Fruit fly (Drosophila melanogaster) whole organism, embryonic: ENCODE results near the gene CG31021.

Experiments
- Atf3 ChIP-seq: fragments of 200-800 bp; sonication (Bioruptor generic); optimal IDR thresholded peaks from 3 replicates; lab custom pipeline; 2016; ENCODE audit warnings: missing biosample characterization, missing genetic modification characterization
- Bgb ChIP-seq: fragments of 200-800 bp; sonication (Bioruptor generic); IDR thresholded peaks from 2 replicates; pipeline ENCODE4 v1.3.6; 2022; ENCODE audit warnings: missing biosample characterization, missing genetic modification characterization; ENCODE audit not compliant: partially characterized antibody
- CG11456 ChIP-seq: fragments of 200-800 bp; sonication (Bioruptor generic); IDR thresholded peaks from 3 replicates; pipeline ENCODE4 v1.3.6; 2022; ENCODE audit warnings: missing biosample characterization, missing genetic modification characterization
- CG11504 ChIP-seq: fragments of 200-800 bp; sonication (Bioruptor generic); optimal IDR thresholded peaks from 3 replicates; lab custom pipeline; 2019; ENCODE audit warnings: missing biosample characterization, mild to moderate bottlenecking, missing genetic modification characterization, moderate library complexity
- CG13296 ChIP-seq: fragments of 200-800 bp; sonication (Bioruptor generic); optimal IDR thresholded peaks from 3 replicates; lab custom pipeline; 2018; ENCODE audit warnings: missing biosample characterization, mild to moderate bottlenecking, missing genetic modification characterization
- CG14441 ChIP-seq: fragments of 200-800 bp; sonication (Bioruptor generic); IDR thresholded peaks from 2 replicates; pipeline ENCODE4 v1.3.6; 2022; ENCODE audit warnings: missing biosample characterization, missing genetic modification characterization
- CG1529 ChIP-seq: fragments of 200-800 bp; sonication (Bioruptor generic); optimal IDR thresholded peaks from 3 replicates; lab custom pipeline; 2018; ENCODE audit warnings: missing biosample characterization, missing genetic modification characterization
- CG18011 ChIP-seq: fragments of 200-800 bp; sonication (Bioruptor generic); optimal IDR thresholded peaks from 2 replicates; lab custom pipeline; 2017; ENCODE audit warnings: missing biosample characterization, missing genetic modification characterization, mild to moderate bottlenecking, moderate library complexity, missing genotype
- CG2202 ChIP-seq: fragments of 200-800 bp; sonication (Bioruptor generic); optimal IDR thresholded peaks from 2 replicates; lab custom pipeline; 2018; ENCODE audit warnings: missing biosample characterization, mild to moderate bottlenecking, missing genetic modification characterization
- CG2712 ChIP-seq: fragments of 200-800 bp; optimal IDR thresholded peaks from 3 replicates; lab custom pipeline; 2019; ENCODE audit warnings: missing biosample characterization, mild to moderate bottlenecking, missing genetic modification characterization, moderate library complexity
- CG30020 ChIP-seq: fragments of 200-800 bp; optimal IDR thresholded peaks from 2 replicates; lab custom pipeline; 2019; ENCODE audit warnings: missing biosample characterization, mild to moderate bottlenecking, missing genetic modification characterization, moderate library complexity
- CG3065 ChIP-seq: fragments of 200-800 bp; sonication (Bioruptor generic); optimal IDR thresholded peaks from 2 replicates; lab custom pipeline; 2016; ENCODE audit warnings: missing biosample characterization, missing genetic modification characterization
- CG31441 ChIP-seq: fragments of 200-800 bp; sonication (Bioruptor generic); IDR thresholded peaks from 2 replicates; pipeline ENCODE4 v1.3.6; 2022; ENCODE audit warnings: missing biosample characterization, missing genetic modification characterization
- CG34422 ChIP-seq: fragments of 200-800 bp; sonication (Bioruptor generic); IDR thresholded peaks from 3 replicates; pipeline ENCODE4 v1.3.6; 2022; ENCODE audit warnings: missing biosample characterization, missing genetic modification characterization
- CG3847 ChIP-seq: fragments of 200-800 bp; sonication (Bioruptor generic); IDR thresholded peaks from 2 replicates; pipeline ENCODE4 v1.3.6; 2022; ENCODE audit warnings: missing biosample characterization, missing genetic modification characterization
- CG4617 ChIP-seq: fragments of 200-800 bp; sonication (Bioruptor generic); optimal IDR thresholded peaks from 3 replicates; lab custom pipeline; 2016; ENCODE audit warnings: missing biosample characterization, missing genetic modification characterization, borderline replicate concordance
- CG6654 ChIP-seq: fragments of 200-800 bp; sonication (Bioruptor generic); optimal IDR thresholded peaks from 2 replicates; lab custom pipeline; 2017; ENCODE audit warnings: missing biosample characterization, mild to moderate bottlenecking, missing genetic modification characterization
- CG7271 ChIP-seq: fragments of 200-800 bp; sonication (Bioruptor generic); optimal IDR thresholded peaks from 2 replicates; lab custom pipeline; 2018; ENCODE audit warnings: missing biosample characterization, mild to moderate bottlenecking, missing genetic modification characterization, moderate library complexity
- CG7556 ChIP-seq: fragments of 200-800 bp; sonication (Bioruptor generic); optimal IDR thresholded peaks from 2 replicates; lab custom pipeline; 2017; ENCODE audit warnings: missing biosample characterization, mild to moderate bottlenecking, missing genetic modification characterization
- CG8359 ChIP-seq: fragments of 200-800 bp; sonication (Bioruptor generic); optimal IDR thresholded peaks from 2 replicates; lab custom pipeline; 2017; ENCODE audit warnings: missing biosample characterization, mild to moderate bottlenecking, missing genetic modification characterization, borderline replicate concordance
- CG8924 ChIP-seq: fragments of 200-800 bp; optimal IDR thresholded peaks from 3 replicates; lab custom pipeline; 2019; ENCODE audit warnings: missing biosample characterization, mild to moderate bottlenecking, missing genetic modification characterization, moderate library complexity
- Dek ChIP-seq: fragments of 200-800 bp; sonication (Bioruptor generic); optimal IDR thresholded peaks from 3 replicates; lab custom pipeline; 2019; ENCODE audit warnings: missing biosample characterization, mild to moderate bottlenecking, missing genetic modification characterization, moderate library complexity
- Dip2 ChIP-seq: fragments of 200-800 bp; sonication (Bioruptor generic); IDR thresholded peaks from 2 replicates; pipeline ENCODE4 v1.3.6; 2022; ENCODE audit warnings: missing biosample characterization, missing genetic modification characterization
- ERR ChIP-seq: fragments of 200-800 bp; sonication (Bioruptor generic); optimal IDR thresholded peaks from 2 replicates; lab custom pipeline; 2016; ENCODE audit warnings: missing biosample characterization, missing genetic modification characterization
- Hand ChIP-seq: fragments of 200-800 bp; sonication (Bioruptor generic); optimal IDR thresholded peaks from 2 replicates; lab custom pipeline; 2017; ENCODE audit warnings: mild to moderate bottlenecking, missing biosample characterization, missing genetic modification reagents, missing genetic modification characterization
- Lhr ChIP-seq: fragments of 200-800 bp; sonication (Bioruptor generic); optimal IDR thresholded peaks from 3 replicates; lab custom pipeline; 2017; ENCODE audit warnings: mild to moderate bottlenecking, missing biosample characterization, missing genetic modification reagents, missing genetic modification characterization
- MESR4 ChIP-seq: fragments of 200-800 bp; sonication (Bioruptor generic); optimal IDR thresholded peaks from 2 replicates; lab custom pipeline; 2018; ENCODE audit warnings: missing biosample characterization, mild to moderate bottlenecking, missing genetic modification characterization, moderate library complexity
- NFAT ChIP-seq: fragments of 200-800 bp; sonication (Bioruptor generic); IDR thresholded peaks from 2 replicates; pipeline ENCODE4 v1.3.6; 2022; ENCODE audit warnings: missing biosample characterization, missing genetic modification characterization
- NK7.1 ChIP-seq: fragments of 200-800 bp; sonication (Bioruptor generic); optimal IDR thresholded peaks from 3 replicates; lab custom pipeline; 2016; ENCODE audit warnings: missing biosample characterization, missing genetic modification characterization
- Oaz ChIP-seq: fragments of 200-800 bp; sonication (Bioruptor generic); IDR thresholded peaks from 2 replicates; pipeline ENCODE4 v1.3.6; 2022; ENCODE audit warnings: missing biosample characterization, missing genetic modification characterization
- Vsx1 ChIP-seq: fragments of 200-800 bp; sonication (Bioruptor generic); optimal IDR thresholded peaks from 2 replicates; lab custom pipeline; 2017; ENCODE audit warnings: missing biosample characterization, mild to moderate bottlenecking, missing genetic modification characterization, missing genetic modification reagents
- ac ChIP-seq: fragments of 200-800 bp; sonication (Bioruptor generic); optimal IDR thresholded peaks from 3 replicates; lab custom pipeline; 2017; ENCODE audit warnings: missing biosample characterization, mild to moderate bottlenecking, missing genetic modification characterization
- cad ChIP-seq: fragments of >200 bp; optimal IDR thresholded peaks from 2 replicates; lab custom pipeline; 2017; ENCODE audit warnings: missing biosample characterization, missing genetic modification characterization
- crc ChIP-seq: fragments of 200-800 bp; sonication (Bioruptor generic); optimal IDR thresholded peaks from 2 replicates; lab custom pipeline; 2016; ENCODE audit warnings: missing biosample characterization, missing genetic modification characterization
- dan ChIP-seq: fragments of 200-800 bp; sonication (Bioruptor generic); IDR thresholded peaks from 2 replicates; pipeline ENCODE4 v1.3.6; 2022; ENCODE audit warnings: missing biosample characterization, missing genetic modification characterization
- en ChIP-seq: fragments of 200-800 bp; sonication (Bioruptor generic); optimal IDR thresholded peaks from 2 replicates; lab custom pipeline; 2016; ENCODE audit warnings: missing biosample characterization, missing genetic modification characterization
- fru ChIP-seq: fragments of >200 bp; optimal IDR thresholded peaks from 2 replicates; lab custom pipeline; 2017
- inv ChIP-seq: fragments of 200-800 bp; sonication (Bioruptor generic); IDR thresholded peaks from 2 replicates; pipeline ENCODE4 v1.3.6; 2022; ENCODE audit warnings: missing biosample characterization, missing genetic modification characterization; ENCODE audit not compliant: partially characterized antibody
- kay ChIP-seq: fragments of 200-800 bp; sonication (Bioruptor generic); optimal IDR thresholded peaks from 2 replicates; lab custom pipeline; 2016; ENCODE audit warnings: missing biosample characterization, missing genetic modification characterization
- maf-S ChIP-seq: fragments of 200-800 bp; sonication (Bioruptor generic); optimal IDR thresholded peaks from 2 replicates; lab custom pipeline; 2016; ENCODE audit warnings: missing biosample characterization, missing genetic modification characterization
- pb ChIP-seq: fragments of 200-800 bp; sonication (Bioruptor generic); optimal IDR thresholded peaks from 3 replicates; lab custom pipeline; 2016; ENCODE audit warnings: missing biosample characterization, missing genetic modification characterization
- phol ChIP-seq: fragments of 200-800 bp; sonication (Bioruptor generic); optimal IDR thresholded peaks from 3 replicates; lab custom pipeline; 2018; ENCODE audit warnings: missing biosample characterization, mild to moderate bottlenecking, missing genetic modification characterization, moderate library complexity
- pita ChIP-seq: fragments of 200-800 bp; sonication (Bioruptor generic); optimal IDR thresholded peaks from 2 replicates; lab custom pipeline; 2017; ENCODE audit warnings: missing biosample characterization, mild to moderate bottlenecking, missing genetic modification characterization
- slou ChIP-seq: fragments of 200-800 bp; sonication (Bioruptor generic); optimal IDR thresholded peaks from 3 replicates; lab custom pipeline; 2016; ENCODE audit warnings: missing biosample characterization, missing genetic modification characterization
- sr ChIP-seq: fragments of 200-800 bp; sonication (Bioruptor generic); IDR thresholded peaks from 3 replicates; pipeline ENCODE4 v1.3.6; 2022; ENCODE audit warnings: missing biosample characterization, missing genetic modification characterization
- tna ChIP-seq: fragments of 200-800 bp; sonication (Bioruptor generic); IDR thresholded peaks from 2 replicates; pipeline ENCODE4 v1.3.6; 2022; ENCODE audit warnings: missing biosample characterization, missing genetic modification characterization; ENCODE audit not compliant: partially characterized antibody
- trem ChIP-seq: fragments of 200-800 bp; optimal IDR thresholded peaks from 3 replicates; lab custom pipeline; 2019; ENCODE audit warnings: missing biosample characterization, mild to moderate bottlenecking, missing genetic modification characterization, moderate library complexity
- tup ChIP-seq: fragments of 200-800 bp; sonication (Bioruptor generic); optimal IDR thresholded peaks from 2 replicates; lab custom pipeline; 2016; ENCODE audit warnings: missing biosample characterization, mild to moderate bottlenecking, missing genetic modification characterization, moderate library complexity
- vfl ChIP-seq: fragments of 200-800 bp; sonication (Bioruptor generic); optimal IDR thresholded peaks from 2 replicates; lab custom pipeline; 2016; ENCODE audit warnings: missing biosample characterization, missing genetic modification characterization

The CG31021 gene

DNA sequence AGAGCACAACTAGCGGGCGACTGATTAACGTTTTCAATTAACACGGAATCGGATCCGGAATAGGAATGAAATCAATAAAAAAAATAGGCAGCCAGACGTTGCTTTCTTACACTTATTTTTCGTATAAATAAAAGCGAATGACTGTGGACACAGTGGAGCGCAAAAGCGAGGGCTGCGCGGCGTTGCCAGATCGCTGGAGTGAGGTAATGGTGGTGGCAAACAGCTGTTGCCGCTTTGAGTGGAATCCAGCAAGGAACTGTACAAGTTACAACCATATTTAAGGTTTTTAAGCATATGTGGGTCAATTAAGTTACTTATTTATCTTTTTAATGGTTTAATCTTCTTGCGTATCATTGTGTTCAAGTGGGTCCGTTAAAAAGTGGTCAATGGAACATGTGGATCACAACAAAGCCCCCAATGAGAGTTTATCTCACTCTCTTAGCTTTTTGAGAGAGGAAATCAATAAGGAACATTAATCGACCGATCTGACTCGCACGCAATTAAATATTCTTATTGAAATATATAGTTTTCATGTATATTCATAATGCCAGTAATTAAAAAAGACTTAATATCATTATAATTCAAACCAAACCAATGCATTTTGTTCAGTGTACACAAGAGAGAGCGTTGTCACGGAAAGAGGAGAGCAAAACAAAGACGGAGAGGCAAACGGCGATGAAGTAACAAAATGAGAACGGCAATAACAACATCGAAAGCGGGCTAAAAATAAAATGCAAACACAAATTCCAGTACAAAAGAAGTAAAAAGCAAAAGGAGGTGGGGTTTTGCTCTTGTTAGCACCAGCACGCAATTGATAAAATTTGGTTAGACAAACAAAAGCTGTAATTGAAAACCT is 1.6 kb upstream of the CG31021 start (continued):
- TF ChIP-seq Bgb (GFP tag; lab: Robert Waterston, UW), result no peak
- peak; percentile 88 for TF ChIP-seq Dek (tag; lab: Kevin White, UChicago)
- peak; percentile 85 for TF ChIP-seq Atf3 (GFP tag; lab: Kevin White, UChicago)
- peak; percentile 58 for TF ChIP-seq CG3065
- TF ChIP-seq CG4617 (GFP tag; lab: Kevin White, UChicago), result peak; percentile 59
- peak; percentile 93 for TF ChIP-seq CG14441 (GFP tag; lab: Robert Waterston, UW)
- no peak for TF ChIP-seq pita
- TF ChIP-seq CG8359 (GFP tag; lab: Kevin White, UChicago), result peak; percentile 53
- peak; percentile 85 for TF ChIP-seq crc (GFP tag; lab: Kevin White, UChicago)
- peak; percentile 77 for TF ChIP-seq trem (tag; lab: Kevin White, UChicago)
- peak; percentile 88 for TF ChIP-seq Oaz (GFP tag; lab: Robert Waterston, UW)
- peak; percentile 84 for TF ChIP-seq maf-S (GFP tag; lab: Kevin White, UChicago)
- TF ChIP-seq CG11504, result peak; percentile 90
- TF ChIP-seq tna, result no peak
- peak; percentile 90 for TF ChIP-seq CG3847 (GFP tag; lab: Robert Waterston, UW)
- TF ChIP-seq CG11456, result peak; percentile 92
- TF ChIP-seq phol, result peak; percentile 88
- TF ChIP-seq CG30020 (tag; lab: Kevin White, UChicago), result no peak
- 0 out of 2 replicates have a peak, but pooled peaks have one; percentile 31 for TF ChIP-seq inv
- TF ChIP-seq sr (GFP tag; lab: Robert Waterston, UW), result peak; percentile 81
- TF ChIP-seq CG7271 (tag; lab: Kevin White, UChicago), result peak; percentile 24
- TF ChIP-seq ERR (GFP tag; lab: Kevin White, UChicago), result peak; percentile 84
- TF ChIP-seq CG2712 (tag; lab: Kevin White, UChicago), result peak; percentile 93
- TF ChIP-seq MESR4, result peak; percentile 22
- peak; percentile 74 for TF ChIP-seq pb (GFP tag; lab: Kevin White, UChicago)
- TF ChIP-seq CG7556, result peak; percentile 95
- TF ChIP-seq en, result peak; percentile 30
- peak; percentile 74 for TF ChIP-seq CG2202 (tag; lab: Kevin White, UChicago)
- TF ChIP-seq CG8924 (tag; lab: Kevin White, UChicago), result peak; percentile 93
- TF ChIP-seq vfl (GFP tag; lab: Kevin White, UChicago), result peak; percentile 78
- TF ChIP-seq slou (GFP tag; lab: Kevin White, UChicago), result peak; percentile 70
- TF ChIP-seq ac (GFP tag; lab: Kevin White, UChicago), result peak; percentile 61
- peak; percentile 38; the same call in 1 of the 2 replicates for TF ChIP-seq Dip2
- TF ChIP-seq Lhr (GFP tag; lab: Kevin White, UChicago), result peak; percentile 54
- TF ChIP-seq tup, result peak; percentile 71
- TF ChIP-seq CG18011 (GFP tag; lab: Kevin White, UChicago), result peak; percentile 81
- TF ChIP-seq Hand, result peak; percentile 83
- peak; percentile 83 for TF ChIP-seq kay
- TF ChIP-seq cad (GFP tag; lab: Kevin White, UChicago), result no peak
- TF ChIP-seq NK7.1, result peak; percentile 85
- peak; percentile 80 for TF ChIP-seq Vsx1 (GFP tag; lab: Kevin White, UChicago)
- peak; percentile 80 for TF ChIP-seq CG1529
- peak; percentile 95 for TF ChIP-seq NFAT (GFP tag; lab: Robert Waterston, UW)
- peak; percentile 85 for TF ChIP-seq CG31441 (GFP tag; lab: Robert Waterston, UW)
- peak; percentile 76 for TF ChIP-seq CG6654
- no peak for TF ChIP-seq fru (lab: Kevin White, UChicago)
- peak; percentile 84 for TF ChIP-seq CG13296 (GFP tag; lab: Kevin White, UChicago)
- peak; percentile 96 for TF ChIP-seq CG34422 (GFP tag; lab: Robert Waterston, UW)
- TF ChIP-seq dan (GFP tag; lab: Robert Waterston, UW), result no peak
